Fruit fly (Drosophila melanogaster): Measurements from ENCODE around the gene Rh7.

Gene Rh7

DNA sequence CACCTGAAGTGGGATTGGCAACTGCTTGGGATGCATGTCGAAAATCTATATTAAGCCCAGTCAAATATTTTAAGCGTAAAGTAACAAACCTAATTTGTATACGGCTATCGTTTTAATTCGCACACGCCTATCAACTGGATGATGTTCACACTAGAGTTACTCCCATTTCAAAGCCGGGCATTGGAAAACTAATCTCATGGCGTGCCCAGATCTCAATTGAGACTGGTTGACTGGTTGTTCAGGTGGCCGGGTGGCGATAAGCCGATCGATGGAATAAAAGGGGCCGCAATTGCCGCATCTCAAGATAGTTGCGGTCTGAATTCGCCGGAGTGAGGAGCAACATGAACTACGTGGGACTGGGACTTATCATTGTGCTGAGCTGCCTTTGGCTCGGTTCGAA, 13.2 kb upstream of the Rh7 start, which contains the start of gene Est-6:
Gene Est-6 (plus strand): TSS at position 301 of the 400 bp plus-strand sequence.
- TF ChIP-seq zen (tag; optimal IDR thresholded peaks at IDR 0.05) = no peak
- TF ChIP-seq danr (GFP tag; IDR thresholded peaks at IDR 0.05) = no peak
- no peak for TF ChIP-seq tio (GFP tag; optimal IDR thresholded peaks at IDR 0.05)
- no peak for TF ChIP-seq lab (GFP tag; optimal IDR thresholded peaks at IDR 0.05)
- TF ChIP-seq CG18262 (tag; optimal IDR thresholded peaks at IDR 0.05) = no peak
- TF ChIP-seq Dip3 (GFP tag; optimal IDR thresholded peaks at IDR 0.05) = no peak
- TF ChIP-seq zfh1 (GFP tag; IDR thresholded peaks at IDR 0.05) = no peak

DNA sequence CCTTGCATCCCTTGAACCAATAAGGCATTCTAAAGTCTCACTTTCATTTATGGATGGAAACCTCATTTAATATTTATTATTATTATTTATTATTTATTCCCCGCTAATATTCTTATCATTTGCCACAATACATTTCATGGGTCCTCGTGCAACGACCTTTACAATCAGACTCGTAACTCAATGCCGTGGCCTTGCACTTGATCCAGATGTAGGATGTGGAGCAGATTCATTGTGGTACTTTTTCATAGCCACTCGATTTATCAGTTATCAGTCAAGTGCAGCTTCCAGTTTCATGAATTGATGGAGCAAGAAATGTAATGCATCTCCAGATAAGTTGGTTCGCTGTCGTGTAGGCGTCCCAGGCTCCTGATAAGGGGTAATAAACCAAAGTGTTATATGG, 10.1 kb upstream of the Rh7 start:
- TF ChIP-seq NFAT (GFP tag; IDR thresholded peaks at IDR 0.05) = no peak
- TF ChIP-seq CG31388 (GFP tag; optimal IDR thresholded peaks at IDR 0.05) = no peak
- TF ChIP-seq pho (GFP tag; optimal IDR thresholded peaks at IDR 0.05) = no peak
- TF ChIP-seq CG17361 (GFP tag; IDR thresholded peaks at IDR 0.05) = no peak

dm6 chr3L:12184564-12185034, 9.3 kb upstream of the Rh7 start, which contains the start of gene Miox:
Miox (plus strand) TSS chr3L:12184984.
- TF ChIP-seq CG6689 (GFP tag; IDR thresholded peaks at IDR 0.05) = no peak
- TF ChIP-seq Neu2 (GFP tag; optimal IDR thresholded peaks at IDR 0.05; ENCODE audit: borderline replicate concordance) = no peak
- no peak for TF ChIP-seq hbn (GFP tag; IDR thresholded peaks at IDR 0.05; ENCODE audit: partially characterized antibody)
- TF ChIP-seq gro (GFP tag; optimal IDR thresholded peaks at IDR 0.05) = no peak
- TF ChIP-seq gfzf (GFP tag; optimal IDR thresholded peaks at IDR 0.05) = no peak
- no peak for TF ChIP-seq sima (GFP tag; optimal IDR thresholded peaks at IDR 0.05)
- TF ChIP-seq zen (tag; optimal IDR thresholded peaks at IDR 0.05) = no peak
- peak; percentile 65 for TF ChIP-seq CG34376 (GFP tag; optimal IDR thresholded peaks at IDR 0.05)
- no peak for TF ChIP-seq CG10654 (GFP tag; optimal IDR thresholded peaks at IDR 0.05)
- peak; percentile 75 for TF ChIP-seq sug (tag; optimal IDR thresholded peaks at IDR 0.05)
- peak; percentile 16; the same call in 1 of the 2 replicates for TF ChIP-seq crol (GFP tag; IDR thresholded peaks at IDR 0.05)
- TF ChIP-seq CG12942 (GFP tag; optimal IDR thresholded peaks at IDR 0.05) = no peak
- no peak for TF ChIP-seq slbo (GFP tag; IDR thresholded peaks at IDR 0.05)
- no peak for TF ChIP-seq Asciz (GFP tag; optimal IDR thresholded peaks at IDR 0.05)
- no peak for TF ChIP-seq CG31388 (GFP tag; optimal IDR thresholded peaks at IDR 0.05)
- no peak for TF ChIP-seq CG4424 (GFP tag; optimal IDR thresholded peaks at IDR 0.05)
- no peak for TF ChIP-seq usp (GFP tag; optimal IDR thresholded peaks at IDR 0.05)
- peak; percentile 69 for TF ChIP-seq CG7987 (GFP tag; optimal IDR thresholded peaks at IDR 0.05)
- TF ChIP-seq CG10543 (GFP tag; optimal IDR thresholded peaks at IDR 0.05) = peak; percentile 1
- TF ChIP-seq Opbp (GFP tag; IDR thresholded peaks at IDR 0.05; ENCODE audit: partially characterized antibody) = no peak

DNA sequence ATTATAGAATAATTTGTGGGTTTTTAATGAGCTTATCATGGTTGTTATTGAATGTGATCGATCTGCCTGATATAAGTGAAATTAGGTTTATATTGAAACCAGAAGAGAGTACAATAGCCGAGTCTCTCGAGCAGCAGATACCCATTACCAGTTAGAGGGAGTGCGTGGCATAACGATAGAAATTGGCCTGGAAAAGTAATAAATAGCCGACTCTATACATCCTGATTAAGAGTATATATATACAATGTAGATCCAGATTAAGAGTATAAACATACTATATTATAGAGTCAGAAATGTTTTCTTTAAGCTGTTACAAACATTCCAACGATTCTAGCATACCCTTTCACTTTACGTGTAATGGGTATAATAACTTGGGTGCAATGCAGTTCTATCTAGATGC, 8.7 kb upstream of the Rh7 start:
- TF ChIP-seq row (GFP tag; IDR thresholded peaks at IDR 0.05) (0 out of 3 replicates have a peak, but pooled peaks have one; percentile 19), pan (optimal IDR thresholded peaks at IDR 0.05) (no peak), pan (GFP tag; optimal IDR thresholded peaks at IDR 0.05 in 1 of 2, IDR thresholded peaks at IDR 0.05 in 1 of 2) (peak in 1 of 2 experiments; percentile 30), lab (GFP tag; optimal IDR thresholded peaks at IDR 0.05) (no peak), D19B (GFP tag; optimal IDR thresholded peaks at IDR 0.05) (peak; percentile 61), Ets65A (GFP tag) (peak; percentile 84), inv (GFP tag; IDR thresholded peaks at IDR 0.05; ENCODE audit: partially characterized antibody) (no peak), Dfd (GFP tag; optimal IDR thresholded peaks at IDR 0.05) (no peak), sens (GFP tag) (peak; percentile 32)

All from whole organism, embryonic.